Worm (Caenorhabditis elegans): ENCODE results near the gene F21D5.5.

F21D5.5 gene

ce11 chrIV:8724907-8725306 lies 14.3 kb downstream of the F21D5.5 start (continued):
- TF ChIP-seq F10E7.11 (tag; optimal IDR thresholded peaks at IDR 0.05) (no peak), F57C9.4 (tag; optimal IDR thresholded peaks at IDR 0.05) (no peak), hmg-1.2 (GFP tag; IDR thresholded peaks at IDR 0.05) (no peak), madf-10 (tag; optimal IDR thresholded peaks at IDR 0.05) (no peak)

ce11 chrIV:8723720-8724119 lies 15.5 kb downstream of the F21D5.5 start, which contains the start of gene F21D5.9:
F21D5.9 (plus strand) TSS chrIV:8724020.
- TF ChIP-seq nhr-80 (tag; optimal IDR thresholded peaks at IDR 0.05) = no peak
- TF ChIP-seq lsy-27 (tag; optimal IDR thresholded peaks at IDR 0.05; ENCODE audit: borderline replicate concordance, insufficient read depth) = no peak
- TF ChIP-seq lin-40 (tag; optimal IDR thresholded peaks at IDR 0.05) = no peak
- TF ChIP-seq unc-62 (GFP tag; optimal IDR thresholded peaks at IDR 0.05) = no peak
- TF ChIP-seq F22D6.2 (tag; optimal IDR thresholded peaks at IDR 0.05) = no peak
- no peak for TF ChIP-seq dox-1 (GFP tag; IDR thresholded peaks at IDR 0.05)
- no peak for TF ChIP-seq rcor-1 (GFP tag; IDR thresholded peaks at IDR 0.05)
- no peak for TF ChIP-seq hmg-20 (GFP tag; IDR thresholded peaks at IDR 0.05)
- no peak for TF ChIP-seq cebp-1 (GFP tag; IDR thresholded peaks at IDR 0.05)
- no peak for TF ChIP-seq cebp-1 (tag; optimal IDR thresholded peaks at IDR 0.05)
- no peak for TF ChIP-seq rec-8 (tag; optimal IDR thresholded peaks at IDR 0.05)
- no peak for TF ChIP-seq ets-4 (GFP tag; optimal IDR thresholded peaks at IDR 0.05)
- TF ChIP-seq nhr-27 (tag; optimal IDR thresholded peaks at IDR 0.05) = no peak
- TF ChIP-seq atf-7 (tag; optimal IDR thresholded peaks at IDR 0.05) = no peak

- no peak for TF ChIP-seq Y56A3A.18 (GFP tag; IDR thresholded peaks at IDR 0.05)
- no peak for TF ChIP-seq Y53F4B.3 (GFP tag; IDR thresholded peaks at IDR 0.05)
- no peak for TF ChIP-seq nfya-1 (tag; optimal IDR thresholded peaks at IDR 0.05; ENCODE audit: borderline replicate concordance, insufficient read depth)
- no peak for TF ChIP-seq ZK185.1 (tag; optimal IDR thresholded peaks at IDR 0.05; ENCODE audit: poor library complexity, severe bottlenecking)
- no peak for TF ChIP-seq D2030.7 (GFP tag; IDR thresholded peaks at IDR 0.05)
- TF ChIP-seq B0336.3 (GFP tag; IDR thresholded peaks at IDR 0.05) = no peak
- no peak for TF ChIP-seq ceh-27 (GFP tag; optimal IDR thresholded peaks at IDR 0.05)
- no peak for TF ChIP-seq ama-1 (optimal IDR thresholded peaks at IDR 0.05)
- TF ChIP-seq ama-1 (GFP tag; optimal IDR thresholded peaks at IDR 0.05) = no peak
- no peak for TF ChIP-seq F33H1.4 (GFP tag; IDR thresholded peaks at IDR 0.05)
- TF ChIP-seq F10E7.11 (tag; optimal IDR thresholded peaks at IDR 0.05) = no peak
- no peak for TF ChIP-seq repo-1 (tag; optimal IDR thresholded peaks at IDR 0.05)
- TF ChIP-seq mes-4 (tag; optimal IDR thresholded peaks at IDR 0.05) = no peak
- no peak for TF ChIP-seq lag-1 (GFP tag; IDR thresholded peaks at IDR 0.05)
These were observed 16.4 kb downstream of the F21D5.5 start for ce11 chrIV:8722801-8723200.

- TF ChIP-seq pha-4 (tag; optimal IDR thresholded peaks at IDR 0.05) (no peak), nhr-120 (GFP tag; IDR thresholded peaks at IDR 0.05) (no peak), akir-1 (GFP tag; optimal IDR thresholded peaks at IDR 0.05) (no peak), unc-62 (GFP tag; optimal IDR thresholded peaks at IDR 0.05) (no peak), aptf-3 (GFP tag; IDR thresholded peaks at IDR 0.05) (no peak), cebp-1 (GFP tag; IDR thresholded peaks at IDR 0.05) (no peak), cebp-1 (tag; optimal IDR thresholded peaks at IDR 0.05) (no peak), madf-8 (GFP tag; conservative IDR thresholded peaks at IDR 0.05) (no peak), attf-5 (GFP tag; optimal IDR thresholded peaks at IDR 0.05) (no peak), F52B5.7 (tag; optimal IDR thresholded peaks at IDR 0.05) (no peak), mxl-1 (tag; optimal IDR thresholded peaks at IDR 0.05) (no peak), F37B4.10 (GFP tag; IDR thresholded peaks at IDR 0.05) (no peak), hlh-26 (GFP tag; conservative IDR thresholded peaks at IDR 0.05) (no peak), F23B12.7 (tag; optimal IDR thresholded peaks at IDR 0.05; ENCODE audit: insufficient read depth) (no peak), let-607 (tag; optimal IDR thresholded peaks at IDR 0.05) (no peak), ccch-3 (GFP tag; optimal IDR thresholded peaks at IDR 0.05) (no peak), hrde-1 (tag; optimal IDR thresholded peaks at IDR 0.05; ENCODE audit: borderline replicate concordance) (no peak)
These were observed 21.0 kb downstream of the F21D5.5 start, which contains the start of gene H23L24.1 for ce11 chrIV:8718153-8718552. H23L24.1 (plus strand) TSS chrIV:8718453.

Measured in whole organism, young adult.